Worm (Caenorhabditis elegans): ENCODE measurements around the gene C17C3.15.

The C17C3.15 gene

DNA sequence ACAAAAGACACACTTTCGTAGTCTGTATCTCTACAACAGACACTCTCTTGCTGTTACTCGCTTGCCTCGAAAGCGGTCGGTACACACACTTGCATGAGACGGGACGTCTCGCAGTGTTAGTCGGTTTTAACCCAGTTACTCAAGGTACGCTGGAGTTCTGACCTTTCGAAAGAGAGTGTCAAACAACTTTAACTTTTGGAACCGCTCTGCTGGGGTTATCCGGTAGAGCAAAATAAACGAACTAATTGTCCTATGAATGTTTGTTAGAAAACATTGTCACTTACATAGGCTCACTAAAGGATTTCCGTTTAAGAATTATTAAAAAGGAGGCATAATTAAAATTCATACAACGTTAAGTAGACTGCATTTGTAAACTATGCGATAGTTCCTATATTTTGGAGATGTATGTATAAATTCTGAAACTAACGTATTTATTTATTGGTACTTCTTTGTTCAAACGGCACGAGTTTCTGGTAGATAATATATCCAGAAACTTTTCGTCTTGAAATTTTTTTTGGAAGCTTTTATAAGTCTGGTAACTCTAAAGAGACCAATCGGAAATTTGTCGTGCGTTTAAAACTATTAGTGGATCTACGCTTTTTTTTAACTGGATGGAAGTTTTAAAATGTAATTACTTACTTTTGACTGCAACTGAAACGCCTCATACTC, 26.8 kb upstream of the C17C3.15 start (continued):
- TF ChIP-seq fos-1 (tag; optimal IDR thresholded peaks at IDR 0.05) = peak; percentile 97

DNA sequence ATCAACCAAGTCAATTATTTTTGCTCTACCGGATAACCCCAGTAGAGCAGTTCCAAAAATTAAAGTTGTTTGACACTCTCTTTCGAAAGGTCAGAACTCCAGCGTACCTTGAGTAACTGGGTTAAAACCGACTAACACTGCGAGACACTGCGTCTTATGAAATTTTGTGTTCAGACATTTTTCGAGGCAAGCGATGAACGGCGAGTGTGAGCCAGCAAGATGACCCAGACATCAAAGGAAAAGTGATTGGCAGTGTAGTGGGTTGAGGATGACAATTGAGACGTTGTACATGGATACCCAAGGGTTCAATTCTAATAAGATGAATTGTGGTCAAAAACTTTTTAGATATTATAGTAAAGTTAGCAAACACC, 26.3 kb upstream of the C17C3.15 start:
- TF ChIP-seq ztf-4 (tag; optimal IDR thresholded peaks at IDR 0.05) (peak; percentile 37), lin-39 (tag; optimal IDR thresholded peaks at IDR 0.05) (peak; percentile 70), nhr-90 (tag; optimal IDR thresholded peaks at IDR 0.05; ENCODE audit: poor library complexity) (peak; percentile 69), snpc-4 (tag; optimal IDR thresholded peaks at IDR 0.05) (peak; percentile 98), elt-2 (tag; optimal IDR thresholded peaks at IDR 0.05) (peak; percentile 77), blmp-1 (tag; optimal IDR thresholded peaks at IDR 0.05) (no peak), rnt-1 (tag; optimal IDR thresholded peaks at IDR 0.05) (peak; percentile 91), swsn-7 (tag; optimal IDR thresholded peaks at IDR 0.05) (peak; percentile 95), hpl-2 (GFP tag; optimal IDR thresholded peaks at IDR 0.05) (no peak), ceh-82 (tag; optimal IDR thresholded peaks at IDR 0.05) (peak in 1 of 3 experiments; percentile 29), nhr-76 (tag; optimal IDR thresholded peaks at IDR 0.05) (peak; percentile 9), jun-1 (tag; optimal IDR thresholded peaks at IDR 0.05) (peak; percentile 58), nhr-84 (tag; optimal IDR thresholded peaks at IDR 0.05) (peak; percentile 40), egl-13 (tag; optimal IDR thresholded peaks at IDR 0.05) (no peak), nhr-19 (GFP tag; conservative IDR thresholded peaks at IDR 0.05) (peak; percentile 82), F16B12.6 (tag; optimal IDR thresholded peaks at IDR 0.05) (peak; percentile 24), nhr-20 (tag; optimal IDR thresholded peaks at IDR 0.05) (peak; percentile 77), C16A3.4 (tag; optimal IDR thresholded peaks at IDR 0.05) (peak; percentile 63), snu-23 (GFP tag; optimal IDR thresholded peaks at IDR 0.05) (peak; percentile 70), mdl-1 (tag; optimal IDR thresholded peaks at IDR 0.05) (peak in 1 of 2 experiments; percentile 46), isw-1 (GFP tag; IDR thresholded peaks at IDR 0.05) (no peak), unc-62 (GFP tag; optimal IDR thresholded peaks at IDR 0.05) (no peak), C04F5.9 (tag; optimal IDR thresholded peaks at IDR 0.05) (peak; percentile 57), nhr-71 (tag; optimal IDR thresholded peaks at IDR 0.05) (peak; percentile 79), lin-35 (GFP tag; optimal IDR thresholded peaks at IDR 0.05) (peak; percentile 15 to 59), sup-37 (GFP tag; optimal IDR thresholded peaks at IDR 0.05) (no peak), nhr-77 (tag; optimal IDR thresholded peaks at IDR 0.05) (peak; percentile 78), dpl-1 (GFP tag; optimal IDR thresholded peaks at IDR 0.05) (peak; percentile 11 to 47 (median 25)), lsy-2 (tag; optimal IDR thresholded peaks at IDR 0.05) (peak; percentile 50 to 72), skn-1 (tag; optimal IDR thresholded peaks at IDR 0.05) (peak; percentile 26), nhr-47 (tag; optimal IDR thresholded peaks at IDR 0.05) (peak; percentile 53), xbp-1 (tag; optimal IDR thresholded peaks at IDR 0.05) (peak; percentile 27), lin-13 (GFP tag; optimal IDR thresholded peaks at IDR 0.05) (peak; percentile 31), lin-14 (GFP tag; optimal IDR thresholded peaks at IDR 0.05) (peak; percentile 32), nhr-85 (tag) (peak; percentile 66), aly-2 (tag; optimal IDR thresholded peaks at IDR 0.05) (no peak), dsc-1 (tag; optimal IDR thresholded peaks at IDR 0.05) (peak; percentile 5), efl-1 (optimal IDR thresholded peaks at IDR 0.05) (peak; percentile 33 to 37), efl-1 (GFP tag; optimal IDR thresholded peaks at IDR 0.05 in 1 of 2) (peak in 1 of 2 experiments; percentile 91), ama-1 (optimal IDR thresholded peaks at IDR 0.05) (peak; percentile 97), fkh-4 (tag; optimal IDR thresholded peaks at IDR 0.05; ENCODE audit: borderline replicate concordance) (no peak), pax-3 (tag; optimal IDR thresholded peaks at IDR 0.05) (no peak)
